Fruit fly (Drosophila melanogaster) whole organism, embryonic: ENCODE measurements around the gene CG15602.
A peak's percentile ranks its signal among the peaks of the same experiment; 100 is the strongest.

Experiments
- Aef1 ChIP-seq: fragments of 200-800 bp; sonication (Bioruptor generic); IDR thresholded peaks from 3 replicates; pipeline ENCODE4 v1.3.6; 2022; ENCODE audit warnings: missing biosample characterization, missing genetic modification characterization
- CG11093 ChIP-seq: fragments of 200-800 bp; sonication (Bioruptor generic); IDR thresholded peaks from 3 replicates; pipeline ENCODE4 v1.3.6; 2022; ENCODE audit warnings: missing biosample characterization, missing genetic modification characterization
- CG12299 ChIP-seq: fragments of 200-800 bp; sonication (Bioruptor generic); optimal IDR thresholded peaks from 2 replicates; lab custom pipeline; 2018; ENCODE audit warnings: missing biosample characterization, mild to moderate bottlenecking, missing genetic modification characterization
- CG1233 ChIP-seq: fragments of 200-800 bp; sonication (Bioruptor generic); optimal IDR thresholded peaks from 4 replicates; lab custom pipeline; 2018; ENCODE audit warnings: missing biosample characterization, mild to moderate bottlenecking, missing genetic modification characterization
- CG13775 ChIP-seq: fragments of 200-800 bp; sonication (Bioruptor generic); optimal IDR thresholded peaks from 3 replicates; lab custom pipeline; 2017; ENCODE audit warnings: missing biosample characterization, mild to moderate bottlenecking, missing genetic modification characterization
- CG13894 ChIP-seq: fragments of 200-800 bp; sonication (Bioruptor generic); optimal IDR thresholded peaks from 3 replicates; lab custom pipeline; 2018; ENCODE audit warnings: missing biosample characterization, mild to moderate bottlenecking, missing genetic modification characterization, moderate library complexity
- CG14710 ChIP-seq: fragments of 200-800 bp; sonication (Bioruptor generic); optimal IDR thresholded peaks from 3 replicates; lab custom pipeline; 2019; ENCODE audit warnings: missing biosample characterization, mild to moderate bottlenecking, missing genetic modification characterization, moderate library complexity
- CG15514 ChIP-seq: fragments of 200-800 bp; sonication (Bioruptor generic); optimal IDR thresholded peaks from 3 replicates; lab custom pipeline; 2017; ENCODE audit warnings: missing biosample characterization, missing genetic modification characterization, mild to moderate bottlenecking, moderate library complexity, missing genetic modification reagents
- CG1603 ChIP-seq: fragments of 200-800 bp; sonication (Bioruptor generic); optimal IDR thresholded peaks from 2 replicates; lab custom pipeline; 2019; ENCODE audit warnings: missing biosample characterization, mild to moderate bottlenecking, missing genetic modification characterization, moderate library complexity
- CG16815 ChIP-seq: fragments of 200-800 bp; sonication (Bioruptor generic); optimal IDR thresholded peaks from 3 replicates; lab custom pipeline; 2017; ENCODE audit warnings: missing biosample characterization, mild to moderate bottlenecking, missing genetic modification characterization
- CG18619 ChIP-seq: fragments of 200-800 bp; sonication (Bioruptor generic); optimal IDR thresholded peaks from 3 replicates; lab custom pipeline; 2017; ENCODE audit warnings: missing biosample characterization, mild to moderate bottlenecking, missing genetic modification characterization
- CG2120 ChIP-seq: fragments of 200-800 bp; sonication (Bioruptor generic); optimal IDR thresholded peaks from 3 replicates; lab custom pipeline; 2016; ENCODE audit warnings: missing biosample characterization, missing genetic modification characterization
- CG2129 ChIP-seq: fragments of 200-800 bp; sonication (Bioruptor generic); IDR thresholded peaks from 2 replicates; pipeline ENCODE4 v1.3.6; 2022; ENCODE audit warnings: missing biosample characterization, missing genetic modification characterization; ENCODE audit not compliant: partially characterized antibody
- CG2202 ChIP-seq: fragments of 200-800 bp; sonication (Bioruptor generic); optimal IDR thresholded peaks from 2 replicates; lab custom pipeline; 2018; ENCODE audit warnings: missing biosample characterization, mild to moderate bottlenecking, missing genetic modification characterization
- CG3163 ChIP-seq: fragments of 200-800 bp; sonication (Bioruptor generic); optimal IDR thresholded peaks from 3 replicates; lab custom pipeline; 2016; ENCODE audit warnings: missing biosample characterization, missing genetic modification characterization
- CG4328 ChIP-seq: fragments of 200-800 bp; sonication (Bioruptor generic); optimal IDR thresholded peaks from 3 replicates; lab custom pipeline; 2017; ENCODE audit warnings: missing biosample characterization, missing genetic modification reagents, missing genetic modification characterization
- CG7786 ChIP-seq: fragments of 200-800 bp; sonication (Bioruptor generic); optimal IDR thresholded peaks from 2 replicates; lab custom pipeline; 2016; ENCODE audit warnings: missing biosample characterization, missing genetic modification characterization
- Dfd ChIP-seq, 2 experiments: fragments of >200 bp; optimal IDR thresholded peaks; 2 replicates each; lab custom pipeline; 2017; ENCODE audit warnings: missing biosample characterization in 2 of 2, missing genetic modification characterization in 2 of 2
- Drgx ChIP-seq: fragments of 200-800 bp; sonication (Bioruptor generic); IDR thresholded peaks from 2 replicates; pipeline ENCODE4 v1.3.6; 2022; ENCODE audit warnings: missing biosample characterization, missing genetic modification characterization
- E2f2 ChIP-seq: fragments of 200-800 bp; sonication (Bioruptor generic); IDR thresholded peaks from 2 replicates; pipeline ENCODE4 v1.3.6; 2022; ENCODE audit warnings: missing biosample characterization, missing genetic modification characterization
- Ets65A ChIP-seq: fragments of 200-800 bp; sonication (Bioruptor generic); peaks from one replicate; lab custom pipeline; 2016; ENCODE audit warnings: missing biosample characterization, missing genetic modification characterization
- Fer1 ChIP-seq: fragments of 200-800 bp; sonication (Bioruptor generic); optimal IDR thresholded peaks from 2 replicates; lab custom pipeline; 2017; ENCODE audit warnings: missing biosample characterization, mild to moderate bottlenecking, missing genetic modification characterization
- GATAe ChIP-seq: fragments of 200-800 bp; sonication (Bioruptor generic); conservative IDR thresholded peaks from 2 replicates; pipeline ENCODE4 v1.3.6; 2022; ENCODE audit warnings: missing biosample characterization, missing genetic modification characterization
- Gug ChIP-seq: fragments of 200-800 bp; sonication (Bioruptor generic); IDR thresholded peaks from 4 replicates; pipeline ENCODE4 v1.3.6; 2022; ENCODE audit warnings: missing biosample characterization, missing genetic modification characterization
- HLH3B ChIP-seq: fragments of 200-800 bp; sonication (Bioruptor generic); IDR thresholded peaks from 2 replicates; pipeline ENCODE4 v1.3.6; 2022; ENCODE audit warnings: missing biosample characterization, missing genetic modification characterization
- HLH4C ChIP-seq: fragments of 200-800 bp; sonication (Bioruptor generic); IDR thresholded peaks from 3 replicates; pipeline ENCODE4 v1.3.6; 2022; ENCODE audit warnings: missing biosample characterization, missing genetic modification characterization; ENCODE audit not compliant: partially characterized antibody
- HmgD ChIP-seq: fragments of 200-800 bp; sonication (Bioruptor generic); optimal IDR thresholded peaks from 3 replicates; lab custom pipeline; 2016; ENCODE audit warnings: missing biosample characterization, missing genetic modification characterization
- Max ChIP-seq: fragments of 200-800 bp; sonication (Bioruptor generic); optimal IDR thresholded peaks from 2 replicates; lab custom pipeline; 2016; ENCODE audit warnings: missing biosample characterization, mild to moderate bottlenecking, missing genetic modification characterization
- Myb ChIP-seq: fragments of 200-800 bp; sonication (Bioruptor generic); optimal IDR thresholded peaks from 2 replicates; lab custom pipeline; 2016; ENCODE audit warnings: missing biosample characterization, missing genetic modification characterization
- Opbp ChIP-seq: fragments of 200-800 bp; sonication (Bioruptor generic); IDR thresholded peaks from 3 replicates; pipeline ENCODE4 v1.3.6; 2022; ENCODE audit warnings: missing biosample characterization, missing genetic modification characterization; ENCODE audit not compliant: partially characterized antibody
- Poxn ChIP-seq: fragments of 200-800 bp; sonication (Bioruptor generic); IDR thresholded peaks from 2 replicates; pipeline ENCODE4 v1.3.6; 2022; ENCODE audit warnings: missing biosample characterization, missing genetic modification characterization
- Sin3A ChIP-seq: fragments of >200 bp; optimal IDR thresholded peaks from 2 replicates; lab custom pipeline; 2018
- YL-1 ChIP-seq: fragments of 200-800 bp; sonication (Bioruptor generic); optimal IDR thresholded peaks from 3 replicates; lab custom pipeline; 2017; ENCODE audit warnings: missing biosample characterization, mild to moderate bottlenecking, missing genetic modification characterization
- bab2 ChIP-seq: fragments of 200-800 bp; sonication (Bioruptor generic); optimal IDR thresholded peaks from 2 replicates; lab custom pipeline; 2016; ENCODE audit warnings: missing biosample characterization, missing genetic modification characterization
- bowl ChIP-seq: fragments of 200-800 bp; sonication (Bioruptor generic); IDR thresholded peaks from 2 replicates; pipeline ENCODE4 v1.3.6; 2022; ENCODE audit warnings: missing biosample characterization, missing genetic modification characterization
- emc ChIP-seq: fragments of 200-800 bp; sonication (Bioruptor generic); optimal IDR thresholded peaks from 2 replicates; lab custom pipeline; 2016; ENCODE audit warnings: missing biosample characterization, missing genetic modification characterization
- fd64A ChIP-seq: fragments of 200-800 bp; sonication (Bioruptor generic); optimal IDR thresholded peaks from 3 replicates; lab custom pipeline; 2018; ENCODE audit warnings: missing biosample characterization, mild to moderate bottlenecking, missing genetic modification characterization
- gce ChIP-seq: fragments of 200-800 bp; sonication (Bioruptor generic); IDR thresholded peaks from 3 replicates; pipeline ENCODE4 v1.3.6; 2022; ENCODE audit warnings: missing biosample characterization, missing genetic modification characterization
- gcm ChIP-seq: fragments of 200-800 bp; sonication (Bioruptor generic); optimal IDR thresholded peaks from 2 replicates; lab custom pipeline; 2019; ENCODE audit warnings: missing biosample characterization, mild to moderate bottlenecking, missing genetic modification characterization, moderate library complexity
- h ChIP-seq: fragments of >200 bp; optimal IDR thresholded peaks from 2 replicates; lab custom pipeline; 2017
- her ChIP-seq: fragments of 200-800 bp; sonication (Bioruptor generic); optimal IDR thresholded peaks from 2 replicates; lab custom pipeline; 2016; ENCODE audit warnings: missing biosample characterization, missing genetic modification characterization
- lola ChIP-seq, 3 experiments: fragments of >200 bp in 2 of 3; fragments of 200-800 bp in 1 of 3; sonication (Bioruptor generic) in 1 of 3; optimal IDR thresholded peaks; 2 replicates each; lab custom pipeline; 2017 to 2019; ENCODE audit warnings: missing biosample characterization in 3 of 3, missing genetic modification characterization in 3 of 3, mild to moderate bottlenecking in 1 of 3, moderate library complexity in 1 of 3
- nmo ChIP-seq: fragments of 200-800 bp; sonication (Bioruptor generic); optimal IDR thresholded peaks from 2 replicates; lab custom pipeline; 2018; ENCODE audit warnings: missing biosample characterization, mild to moderate bottlenecking, missing genetic modification characterization, moderate library complexity
- slp2 ChIP-seq: fragments of 200-800 bp; sonication (Bioruptor generic); optimal IDR thresholded peaks from 2 replicates; lab custom pipeline; 2016; ENCODE audit warnings: missing biosample characterization, missing genetic modification characterization
- sna ChIP-seq: fragments of 200-800 bp; sonication (Bioruptor generic); IDR thresholded peaks from 2 replicates; pipeline ENCODE4 v1.3.6; 2022; ENCODE audit warnings: missing biosample characterization, missing genetic modification characterization; ENCODE audit not compliant: partially characterized antibody
- sob ChIP-seq: fragments of 200-800 bp; sonication (Bioruptor generic); IDR thresholded peaks from 2 replicates; pipeline ENCODE4 v1.3.6; 2022; ENCODE audit warnings: missing biosample characterization, missing genetic modification characterization
- stc ChIP-seq: fragments of 200-800 bp; sonication (Bioruptor generic); IDR thresholded peaks from 2 replicates; pipeline ENCODE4 v1.3.6; 2022; ENCODE audit warnings: missing biosample characterization, missing genetic modification characterization
- tna ChIP-seq: fragments of 200-800 bp; sonication (Bioruptor generic); IDR thresholded peaks from 2 replicates; pipeline ENCODE4 v1.3.6; 2022; ENCODE audit warnings: missing biosample characterization, missing genetic modification characterization; ENCODE audit not compliant: partially characterized antibody
- ttk ChIP-seq: fragments of 200-800 bp; sonication (Bioruptor generic); IDR thresholded peaks from 2 replicates; pipeline ENCODE4 v2.1.2; 2022; ENCODE audit warnings: missing biosample characterization, missing genetic modification characterization

Gene CG15602

DNA sequence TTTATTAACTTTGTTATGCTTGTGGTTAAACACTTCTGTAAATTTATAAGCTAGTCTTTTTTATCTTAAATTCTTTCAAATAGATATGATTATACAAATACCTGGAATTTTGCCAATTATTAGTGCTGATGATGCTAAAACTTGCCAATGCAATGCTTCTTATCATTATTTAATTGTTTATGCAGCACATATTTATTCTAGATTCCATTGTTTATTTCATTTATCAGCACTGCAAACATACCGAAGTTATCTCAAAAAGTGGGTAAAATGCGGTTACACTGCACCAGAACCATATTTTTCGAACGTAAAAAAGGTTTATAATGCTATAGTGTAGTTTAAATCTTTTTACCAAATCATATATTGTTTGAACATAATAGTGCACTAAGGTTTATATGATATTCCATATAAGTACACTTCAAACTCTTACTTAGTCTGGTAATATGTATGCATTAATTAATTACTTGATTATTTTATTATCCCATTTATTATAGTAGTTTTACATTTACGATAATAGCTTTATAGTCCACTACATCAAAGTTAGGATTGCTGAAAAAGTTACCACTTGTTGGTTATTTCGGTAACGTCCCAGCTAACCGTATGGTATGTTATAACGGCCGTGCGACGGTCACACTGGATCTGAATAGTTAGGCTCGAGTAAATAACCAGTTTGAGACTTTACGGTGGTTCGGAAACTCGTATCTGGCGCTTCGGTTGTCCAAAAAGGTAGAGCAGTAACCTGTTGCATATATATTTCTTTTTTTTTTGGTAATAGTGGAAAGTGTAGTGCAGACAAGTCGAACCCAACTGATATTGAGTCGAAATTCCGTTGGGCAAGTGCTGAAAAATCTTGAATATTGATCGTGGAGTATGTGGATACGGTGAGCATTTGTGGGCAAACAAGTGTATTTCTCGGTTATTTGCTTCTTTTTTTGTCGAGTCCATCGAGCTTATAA, 10.7 kb upstream of the CG15602 start, which contains the start of gene Rhp (continued):
- TF ChIP-seq Opbp (GFP tag; lab: Robert Waterston, UW) (0 out of 3 replicates have a peak, but pooled peaks have one; percentile 14), Ets65A (no peak), CG2129 (no peak), stc (GFP tag; lab: Robert Waterston, UW) (no peak), lola (GFP tag; optimal IDR thresholded peaks at IDR 0.05; lab: Kevin White, UChicago) (peak in 1 of 3 experiments; percentile 23), CG13775 (GFP tag; lab: Kevin White, UChicago) (no peak), CG1603 (tag; lab: Kevin White, UChicago) (peak; percentile 73), CG2120 (GFP tag; lab: Kevin White, UChicago) (no peak), sob (GFP tag; lab: Robert Waterston, UW) (no peak), Poxn (GFP tag; lab: Robert Waterston, UW) (no peak), HLH4C (GFP tag; lab: Robert Waterston, UW) (peak; percentile 23; the same call in 1 of the 3 replicates), CG12299 (tag; lab: Kevin White, UChicago) (peak; percentile 65), CG18619 (GFP tag; lab: Kevin White, UChicago) (peak; percentile 48), ttk (no peak), CG14710 (tag; lab: Kevin White, UChicago) (peak; percentile 47), bowl (GFP tag; lab: Robert Waterston, UW) (no peak), sna (GFP tag; lab: Robert Waterston, UW) (no peak), CG4328 (GFP tag; lab: Kevin White, UChicago) (peak; percentile 50), nmo (no peak), CG16815 (no peak), Dfd (GFP tag; optimal IDR thresholded peaks at IDR 0.05; lab: Kevin White, UChicago) (no peak), gcm (GFP tag; lab: Kevin White, UChicago) (peak; percentile 71), E2f2 (GFP tag; lab: Robert Waterston, UW) (no peak), CG11093 (no peak), fd64A (GFP tag; lab: Kevin White, UChicago) (peak; percentile 35), emc (GFP tag; lab: Kevin White, UChicago) (no peak), Max (GFP tag; lab: Kevin White, UChicago) (peak; percentile 18), CG2202 (tag; lab: Kevin White, UChicago) (peak; percentile 39), HmgD (GFP tag; lab: Kevin White, UChicago) (no peak), gce (no peak), Sin3A (lab: Kevin White, UChicago) (no peak), GATAe (no peak), Aef1 (GFP tag; lab: Robert Waterston, UW) (no peak), her (GFP tag; lab: Kevin White, UChicago) (no peak), Gug (GFP tag; lab: Robert Waterston, UW) (no peak), Myb (GFP tag; lab: Kevin White, UChicago) (peak; percentile 19), Drgx (GFP tag; lab: Robert Waterston, UW) (peak; percentile 6; the same call in 1 of the 2 replicates), CG3163 (GFP tag; lab: Kevin White, UChicago) (no peak), CG7786 (GFP tag; lab: Kevin White, UChicago) (no peak), CG1233 (peak; percentile 47), Fer1 (GFP tag; lab: Kevin White, UChicago) (peak; percentile 66), HLH3B (GFP tag; lab: Robert Waterston, UW) (no peak), CG13894 (no peak), CG15514 (GFP tag; lab: Kevin White, UChicago) (peak; percentile 23), h (lab: Kevin White, UChicago) (no peak), tna (GFP tag; lab: Robert Waterston, UW) (no peak), YL-1 (GFP tag; lab: Kevin White, UChicago) (peak; percentile 43), bab2 (GFP tag; lab: Kevin White, UChicago) (no peak), slp2 (GFP tag; lab: Kevin White, UChicago) (no peak)
